Fruit fly (Drosophila melanogaster): ENCODE data around the gene bif.

The bif gene

dm6 chrX:11678539-11679040 lies at the start of gene bif, which contains the start of gene Vlet (continued):
- TF ChIP-seq MTF-1 (GFP tag; optimal IDR thresholded peaks at IDR 0.05; ENCODE audit: borderline replicate concordance) (no peak), trh (GFP tag; optimal IDR thresholded peaks at IDR 0.05) (no peak), Mad (GFP tag; optimal IDR thresholded peaks at IDR 0.05) (no peak), Atf6 (GFP tag; IDR thresholded peaks at IDR 0.05) (peak; percentile 42; the same call in 1 of the 2 replicates), disco-r (GFP tag; optimal IDR thresholded peaks at IDR 0.05) (no peak), ken (GFP tag; IDR thresholded peaks at IDR 0.05) (peak; percentile 50; the same call in 1 of the 3 replicates), Usf (GFP tag; optimal IDR thresholded peaks at IDR 0.05) (no peak), CG34224 (GFP tag; IDR thresholded peaks at IDR 0.05; ENCODE audit: partially characterized antibody) (peak; percentile 43; the same call in 2 of the 3 replicates), B-H1 (GFP tag; IDR thresholded peaks at IDR 0.05) (no peak), dati (GFP tag; IDR thresholded peaks at IDR 0.05) (no peak), CG16813 (GFP tag; IDR thresholded peaks at IDR 0.05; ENCODE audit: partially characterized antibody) (peak; percentile 68), Abd-B (GFP tag; optimal IDR thresholded peaks at IDR 0.05) (peak; percentile 69), salm (tag; optimal IDR thresholded peaks at IDR 0.05) (no peak), CG3281 (GFP tag; optimal IDR thresholded peaks at IDR 0.05) (peak; percentile 68), fd3F (GFP tag; optimal IDR thresholded peaks at IDR 0.05) (peak; percentile 27), CG31365 (tag; optimal IDR thresholded peaks at IDR 0.05) (no peak), Hey (tag; optimal IDR thresholded peaks at IDR 0.05) (no peak), hth (optimal IDR thresholded peaks at IDR 0.05) (no peak), lola (GFP tag; optimal IDR thresholded peaks at IDR 0.05) (peak in 1 of 3 experiments; percentile 69), Six4 (GFP tag; optimal IDR thresholded peaks at IDR 0.05) (peak; percentile 34), esg (GFP tag; conservative IDR thresholded peaks at IDR 0.05) (peak; percentile 60), CG2678 (tag; optimal IDR thresholded peaks at IDR 0.05) (no peak), cato (GFP tag; optimal IDR thresholded peaks at IDR 0.05; ENCODE audit: borderline replicate concordance) (peak; percentile 55), sisA (GFP tag; IDR thresholded peaks at IDR 0.05) (peak; percentile 70), CG9215 (GFP tag; IDR thresholded peaks at IDR 0.05) (peak; percentile 71), CG14860 (GFP tag; IDR thresholded peaks at IDR 0.05; ENCODE audit: partially characterized antibody) (peak; percentile 52; the same call in 1 of the 3 replicates), zen2 (GFP tag; IDR thresholded peaks at IDR 0.05; ENCODE audit: partially characterized antibody) (no peak), abd-A (tag; optimal IDR thresholded peaks at IDR 0.05) (no peak), odd (GFP tag; optimal IDR thresholded peaks at IDR 0.05) (no peak), insv (GFP tag; optimal IDR thresholded peaks at IDR 0.05) (peak in 1 of 2 experiments; percentile 27), CG18599 (GFP tag; optimal IDR thresholded peaks at IDR 0.05) (peak; percentile 71), CG7987 (GFP tag; optimal IDR thresholded peaks at IDR 0.05) (no peak), CG17802 (tag; optimal IDR thresholded peaks at IDR 0.05) (peak; percentile 44), tin (GFP tag; optimal IDR thresholded peaks at IDR 0.05) (peak; percentile 72), nom (GFP tag; optimal IDR thresholded peaks at IDR 0.05) (no peak), z (GFP tag; IDR thresholded peaks at IDR 0.05) (no peak), Stat92E (GFP tag; optimal IDR thresholded peaks at IDR 0.05) (no peak), gce (GFP tag; IDR thresholded peaks at IDR 0.05) (no peak), H15 (GFP tag; IDR thresholded peaks at IDR 0.05) (no peak; the same call in 2 of the 3 replicates), Ptx1 (GFP tag; IDR thresholded peaks at IDR 0.05) (peak; percentile 52), CG5245 (GFP tag; optimal IDR thresholded peaks at IDR 0.05) (peak; percentile 26), crp (GFP tag; optimal IDR thresholded peaks at IDR 0.05) (no peak), CrebB (tag; optimal IDR thresholded peaks at IDR 0.05) (peak; percentile 25), CG7839 (tag; optimal IDR thresholded peaks at IDR 0.05) (peak; percentile 72), CG10565 (GFP tag; optimal IDR thresholded peaks at IDR 0.05) (no peak), CG7357 (GFP tag; IDR thresholded peaks at IDR 0.05) (peak; percentile 18; the same call in 1 of the 3 replicates), Deaf1 (tag; optimal IDR thresholded peaks at IDR 0.05) (no peak), Spps (tag; optimal IDR thresholded peaks at IDR 0.05) (peak; percentile 19), Dp (GFP tag; optimal IDR thresholded peaks at IDR 0.05) (peak; percentile 50)

Measured in whole organism, embryonic.